Worm (Caenorhabditis elegans): ENCODE data around the gene nhr-143.

DNA sequence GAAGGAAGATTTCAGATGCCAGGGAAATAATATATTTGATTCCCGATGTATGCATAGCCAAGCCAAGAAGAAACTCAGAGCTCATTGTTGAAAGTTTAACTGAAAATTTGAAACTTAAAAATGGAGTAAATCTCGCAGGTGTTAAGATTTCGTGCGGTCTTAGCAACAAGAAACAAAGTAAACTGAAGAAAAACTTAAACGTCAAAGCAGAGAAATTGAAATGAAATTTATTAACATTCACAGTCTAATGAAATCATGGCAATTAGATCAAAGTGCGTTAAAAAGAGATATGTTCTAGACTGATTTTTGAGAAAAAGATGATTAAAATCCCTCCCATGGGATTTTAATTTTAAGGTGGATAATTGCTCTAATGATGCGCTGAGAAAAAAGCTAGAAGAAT lies 6.1 kb upstream of the nhr-143 start, which contains the start of gene str-84:
- TF ChIP-seq F13C5.2 (tag; optimal IDR thresholded peaks at IDR 0.05) (no peak), tbx-37 (GFP tag; conservative IDR thresholded peaks at IDR 0.05) (no peak), ceh-36 (tag; optimal IDR thresholded peaks at IDR 0.05) (no peak), tra-4 (tag; optimal IDR thresholded peaks at IDR 0.05) (no peak), flt-1 (GFP tag; IDR thresholded peaks at IDR 0.05) (no peak), ceh-13 (GFP tag; optimal IDR thresholded peaks at IDR 0.05) (no peak)
